Worm (Caenorhabditis elegans) whole organism, young adult: ENCODE results near the gene T02H6.5.

Source experiments
- B0019.2 ChIP-seq: fragments of 200-800 bp; sonication (Bioruptor generic); conservative IDR thresholded peaks from 2 replicates; pipeline ENCODE4 v1.3.6; 2022; ENCODE audit warnings: missing genetic modification reagents, missing genetic modification characterization, missing compliant biosample characterization
- B0261.1 ChIP-seq: sonication (generic microtip); optimal IDR thresholded peaks from 2 replicates; lab custom pipeline; 2016; ENCODE audit warnings: mild to moderate bottlenecking, missing genetic modification characterization, moderate library complexity, missing compliant biosample characterization
- C17E4.6 ChIP-seq: fragments of 200-800 bp; sonication (Bioruptor generic); IDR thresholded peaks from 2 replicates; pipeline ENCODE4 v1.3.6; 2022; ENCODE audit warnings: missing genetic modification reagents, missing genetic modification characterization, missing compliant biosample characterization
- D2030.7 ChIP-seq: fragments of 200-800 bp; sonication (Bioruptor generic); IDR thresholded peaks from 2 replicates; pipeline ENCODE4 v1.3.6; 2022; ENCODE audit warnings: missing genetic modification reagents, missing genetic modification characterization, missing compliant biosample characterization
- F33H1.4 ChIP-seq: fragments of 200-800 bp; sonication (Bioruptor generic); IDR thresholded peaks from 2 replicates; pipeline ENCODE4 v1.3.6; 2022; ENCODE audit warnings: missing genetic modification reagents, missing genetic modification characterization, missing compliant biosample characterization
- F37B4.10 ChIP-seq: fragments of 200-800 bp; sonication (Bioruptor generic); IDR thresholded peaks from 2 replicates; pipeline ENCODE4 v1.3.6; 2022; ENCODE audit warnings: missing genetic modification characterization, missing compliant biosample characterization
- F55B11.4 ChIP-seq: sonication (generic microtip); optimal IDR thresholded peaks from 2 replicates; lab custom pipeline; 2016; ENCODE audit warnings: missing compliant biosample characterization, missing genetic modification characterization, borderline replicate concordance; ENCODE audit not compliant: insufficient read depth
- F57C9.4 ChIP-seq: sonication (generic microtip); optimal IDR thresholded peaks from 2 replicates; lab custom pipeline; 2017; ENCODE audit warnings: mild to moderate bottlenecking, missing genetic modification characterization, missing compliant biosample characterization
- Y53G8AR.9 ChIP-seq: fragments of 200-800 bp; sonication (Bioruptor generic); conservative IDR thresholded peaks from 2 replicates; pipeline ENCODE4 v1.3.6; 2022; ENCODE audit warnings: missing genetic modification reagents, missing genetic modification characterization, missing compliant biosample characterization
- Y79H2A.3 ChIP-seq: fragments of 200-800 bp; sonication (Bioruptor generic); conservative IDR thresholded peaks from 2 replicates; pipeline ENCODE4 v1.3.6; 2022; ENCODE audit warnings: missing genetic modification reagents, missing genetic modification characterization, missing compliant biosample characterization
- ama-1 ChIP-seq, 3 experiments: fragments of 150-350 bp in 1 of 3; sonication (generic microtip) in 2 of 3; optimal IDR thresholded peaks; 2 replicates each; lab custom pipeline; 2014 to 2018; ENCODE audit warnings: missing biosample characterization in 2 of 3, missing genetic modification characterization in 2 of 3, missing genetic modification reagents in 2 of 3
- aptf-3 ChIP-seq: fragments of 200-800 bp; sonication (Bioruptor generic); IDR thresholded peaks from 2 replicates; pipeline ENCODE4 v1.3.6; 2022; ENCODE audit warnings: missing genetic modification characterization, missing compliant biosample characterization
- attf-3 ChIP-seq: fragments of 200-800 bp; sonication (Bioruptor generic); conservative IDR thresholded peaks from 2 replicates; pipeline ENCODE4 v1.3.6; 2022; ENCODE audit warnings: missing genetic modification reagents, missing genetic modification characterization, missing compliant biosample characterization
- attf-6 ChIP-seq: fragments of 200-800 bp; sonication (Bioruptor generic); IDR thresholded peaks from 2 replicates; pipeline ENCODE4 v1.3.6; 2022; ENCODE audit warnings: missing genetic modification reagents, missing genetic modification characterization, missing compliant biosample characterization
- bed-1 ChIP-seq: fragments of 200-800 bp; sonication (Bioruptor generic); IDR thresholded peaks from 2 replicates; pipeline ENCODE4 v1.3.6; 2022; ENCODE audit warnings: missing genetic modification reagents, missing genetic modification characterization, missing compliant biosample characterization
- ccch-3 ChIP-seq: fragments of 200-800 bp; sonication (Bioruptor generic); optimal IDR thresholded peaks from 2 replicates; lab custom pipeline; 2018; ENCODE audit warnings: mild to moderate bottlenecking, missing genetic modification characterization, missing compliant biosample characterization
- cebp-2 ChIP-seq: fragments of 200-800 bp; sonication (Bioruptor generic); IDR thresholded peaks from 2 replicates; pipeline ENCODE4 v1.3.6; 2022; ENCODE audit warnings: missing genetic modification characterization, missing compliant biosample characterization
- ceh-27 ChIP-seq: fragments of 200-800 bp; sonication (Bioruptor generic); optimal IDR thresholded peaks from 2 replicates; lab custom pipeline; 2018; ENCODE audit warnings: mild to moderate bottlenecking, missing genetic modification characterization, moderate library complexity, missing compliant biosample characterization
- ceh-58 ChIP-seq: fragments of 200-800 bp; sonication (Bioruptor generic); IDR thresholded peaks from 2 replicates; pipeline ENCODE4 v1.3.6; 2022; ENCODE audit warnings: missing genetic modification characterization, missing compliant biosample characterization
- ceh-91 ChIP-seq: fragments of 200-800 bp; sonication (Bioruptor generic); IDR thresholded peaks from 2 replicates; pipeline ENCODE4 v1.3.6; 2022; ENCODE audit warnings: missing genetic modification reagents, missing genetic modification characterization, missing compliant biosample characterization
- egl-18 ChIP-seq: fragments of 200-800 bp; sonication (Bioruptor generic); IDR thresholded peaks from 2 replicates; pipeline ENCODE4 v1.3.6; 2022; ENCODE audit warnings: missing genetic modification reagents, missing genetic modification characterization, missing compliant biosample characterization
- him-1 ChIP-seq: sonication (generic microtip); optimal IDR thresholded peaks from 2 replicates; lab custom pipeline; 2016; ENCODE audit warnings: missing genotype, missing genetic modification reagents, missing genetic modification characterization, missing compliant biosample characterization
- hlh-12 ChIP-seq: sonication (generic microtip); optimal IDR thresholded peaks from 2 replicates; lab custom pipeline; 2016; ENCODE audit warnings: missing genetic modification characterization, missing compliant biosample characterization
- lin-26 ChIP-seq: fragments of 200-800 bp; sonication (Bioruptor generic); IDR thresholded peaks from 2 replicates; pipeline ENCODE4 v1.3.6; 2022; ENCODE audit warnings: missing genetic modification reagents, missing genetic modification characterization, missing compliant biosample characterization
- lin-35 ChIP-seq, 3 experiments: fragments of 150-350 bp in 2 of 3; sonication (generic microtip) in 1 of 3; optimal IDR thresholded peaks; 2 replicates each; lab custom pipeline; 2014 to 2018; ENCODE audit warnings: missing biosample characterization in 3 of 3, missing genetic modification characterization in 3 of 3, missing genetic modification reagents in 3 of 3
- lir-1 ChIP-seq: fragments of 200-800 bp; sonication (Bioruptor generic); conservative IDR thresholded peaks from 2 replicates; pipeline ENCODE4 v1.3.6; 2022; ENCODE audit warnings: missing genetic modification reagents, missing genetic modification characterization, missing compliant biosample characterization
- lsy-27 ChIP-seq: sonication (generic microtip); optimal IDR thresholded peaks from 2 replicates; lab custom pipeline; 2017; ENCODE audit warnings: missing genetic modification characterization, mild to moderate bottlenecking, missing compliant biosample characterization, antibody characterized with exemption, missing genotype, borderline replicate concordance; ENCODE audit not compliant: insufficient read depth
- madf-3 ChIP-seq: fragments of 200-800 bp; sonication (Bioruptor generic); IDR thresholded peaks from 2 replicates; pipeline ENCODE4 v1.3.6; 2022; ENCODE audit warnings: missing genetic modification reagents, missing genetic modification characterization, missing compliant biosample characterization
- madf-8 ChIP-seq: fragments of 200-800 bp; sonication (Bioruptor generic); conservative IDR thresholded peaks from 2 replicates; pipeline ENCODE4 v1.3.6; 2022; ENCODE audit warnings: missing genetic modification reagents, missing genetic modification characterization, missing compliant biosample characterization
- mes-4 ChIP-seq: sonication (generic microtip); optimal IDR thresholded peaks from 2 replicates; lab custom pipeline; 2016; ENCODE audit warnings: missing genotype, missing genetic modification characterization, missing compliant biosample characterization
- nfya-1 ChIP-seq: sonication (generic microtip); optimal IDR thresholded peaks from 2 replicates; lab custom pipeline; 2017; ENCODE audit warnings: antibody characterized with exemption, missing compliant biosample characterization, missing genetic modification characterization, borderline replicate concordance; ENCODE audit not compliant: insufficient read depth
- nfyb-1 ChIP-seq: fragments of 200-800 bp; sonication (Bioruptor generic); IDR thresholded peaks from 2 replicates; pipeline ENCODE4 v1.3.6; 2022; ENCODE audit warnings: missing genetic modification reagents, missing genetic modification characterization, missing compliant biosample characterization
- nhr-120 ChIP-seq: fragments of 200-800 bp; sonication (Bioruptor generic); IDR thresholded peaks from 2 replicates; pipeline ENCODE4 v1.3.6; 2022; ENCODE audit warnings: missing genetic modification characterization, missing compliant biosample characterization
- pbrm-1 ChIP-seq: fragments of 200-800 bp; sonication (Bioruptor generic); IDR thresholded peaks from 2 replicates; pipeline ENCODE4 v1.3.6; 2022; ENCODE audit warnings: missing genetic modification reagents, missing genetic modification characterization, missing compliant biosample characterization
- repo-1 ChIP-seq: sonication (generic microtip); optimal IDR thresholded peaks from 2 replicates; lab custom pipeline; 2017; ENCODE audit warnings: mild to moderate bottlenecking, missing genetic modification characterization, missing compliant biosample characterization
- sea-2 ChIP-seq: fragments of 200-800 bp; sonication (Bioruptor generic); IDR thresholded peaks from 2 replicates; pipeline ENCODE4 v1.3.6; 2022; ENCODE audit warnings: missing genetic modification characterization, missing compliant biosample characterization
- snpc-1.3 ChIP-seq: sonication (generic microtip); optimal IDR thresholded peaks from 2 replicates; lab custom pipeline; 2017; ENCODE audit warnings: missing genetic modification characterization, mild to moderate bottlenecking, missing compliant biosample characterization, antibody characterized with exemption, moderate library complexity, missing genotype, missing genetic modification reagents; ENCODE audit not compliant: insufficient read depth
- tlf-1 ChIP-seq: fragments of 200-800 bp; sonication (Bioruptor generic); optimal IDR thresholded peaks from 2 replicates; lab custom pipeline; 2018; ENCODE audit warnings: mild to moderate bottlenecking, missing genetic modification characterization, missing compliant biosample characterization
- zfh-2 ChIP-seq: fragments of 200-800 bp; sonication (Bioruptor generic); conservative IDR thresholded peaks from 2 replicates; pipeline ENCODE4 v1.3.6; 2022; ENCODE audit warnings: missing genetic modification reagents, missing genetic modification characterization, missing compliant biosample characterization
- ztf-25 ChIP-seq: fragments of 200-800 bp; sonication (Bioruptor generic); IDR thresholded peaks from 2 replicates; pipeline ENCODE4 v1.3.6; 2022; ENCODE audit warnings: missing genetic modification reagents, missing genetic modification characterization, missing compliant biosample characterization
- ztf-28 ChIP-seq: fragments of 200-800 bp; sonication (Bioruptor generic); IDR thresholded peaks from 2 replicates; pipeline ENCODE4 v1.3.6; 2022; ENCODE audit warnings: missing genetic modification reagents, missing genetic modification characterization, missing compliant biosample characterization
- ztf-6 ChIP-seq: fragments of 200-800 bp; sonication (Bioruptor generic); IDR thresholded peaks from 2 replicates; pipeline ENCODE4 v1.3.6; 2022; ENCODE audit warnings: missing genetic modification reagents, missing genetic modification characterization, missing compliant biosample characterization

T02H6.5 gene

DNA sequence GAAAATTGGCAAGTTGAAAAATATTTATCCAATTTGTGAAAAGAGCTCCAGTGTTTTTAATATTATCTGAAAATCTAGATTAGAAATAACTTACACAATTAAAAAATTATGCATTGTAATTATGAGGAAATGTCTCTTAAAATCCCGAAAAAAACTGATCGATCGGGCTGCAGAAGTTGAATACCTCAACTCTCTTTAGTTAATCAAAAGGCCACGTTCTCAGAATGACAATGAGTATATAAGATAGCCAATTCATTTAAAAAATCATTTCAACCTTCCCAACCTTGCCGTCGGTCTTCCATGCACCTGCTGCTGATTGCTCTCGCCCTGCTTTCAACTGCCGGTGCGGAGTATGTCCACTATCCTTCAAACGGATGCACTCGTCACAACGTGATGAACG is 4.8 kb downstream of the T02H6.5 start, which contains the start of gene T02H6.4:
Gene T02H6.4, plus strand, starts transcription at position 301 of the 400 bp plus-strand sequence.
- TF ChIP-seq him-1 (no peak), lsy-27 (tag; lab: Kevin White, UChicago) (no peak), snpc-1.3 (tag; lab: Kevin White, UChicago) (no peak), lin-35 (GFP tag; optimal IDR thresholded peaks at IDR 0.05; lab: Kevin White, UChicago) (no peak), bed-1 (GFP tag; lab: Robert Waterston, UW) (no peak), zfh-2 (GFP tag; lab: Robert Waterston, UW) (no peak), tlf-1 (GFP tag; lab: Kevin White, UChicago) (no peak), mes-4 (tag; lab: Kevin White, UChicago) (no peak), ccch-3 (GFP tag; lab: Kevin White, UChicago) (no peak)

ce11 chrII:691550-691949 is 6.6 kb downstream of the T02H6.5 start, which contains the start of gene T02H6.3:
Gene T02H6.3, plus strand, starts transcription at chrII:691850.
- TF ChIP-seq F55B11.4 (tag; lab: Kevin White, UChicago) (no peak), nfya-1 (tag; lab: Kevin White, UChicago) (no peak), ceh-58 (GFP tag; lab: Robert Waterston, UW) (no peak), Y53G8AR.9 (no peak), ceh-27 (GFP tag; lab: Kevin White, UChicago) (no peak), F57C9.4 (tag; lab: Kevin White, UChicago) (no peak), Y79H2A.3 (no peak), F33H1.4 (no peak), hlh-12 (tag; lab: Kevin White, UChicago) (no peak), madf-8 (no peak), pbrm-1 (GFP tag; lab: Robert Waterston, UW) (no peak), repo-1 (no peak), D2030.7 (GFP tag; lab: Robert Waterston, UW) (no peak), B0261.1 (tag; lab: Kevin White, UChicago) (no peak), ama-1 (optimal IDR thresholded peaks at IDR 0.05; lab: Kevin White, UChicago) (no peak), ama-1 (GFP tag; optimal IDR thresholded peaks at IDR 0.05; lab: Kevin White, UChicago) (no peak)

DNA sequence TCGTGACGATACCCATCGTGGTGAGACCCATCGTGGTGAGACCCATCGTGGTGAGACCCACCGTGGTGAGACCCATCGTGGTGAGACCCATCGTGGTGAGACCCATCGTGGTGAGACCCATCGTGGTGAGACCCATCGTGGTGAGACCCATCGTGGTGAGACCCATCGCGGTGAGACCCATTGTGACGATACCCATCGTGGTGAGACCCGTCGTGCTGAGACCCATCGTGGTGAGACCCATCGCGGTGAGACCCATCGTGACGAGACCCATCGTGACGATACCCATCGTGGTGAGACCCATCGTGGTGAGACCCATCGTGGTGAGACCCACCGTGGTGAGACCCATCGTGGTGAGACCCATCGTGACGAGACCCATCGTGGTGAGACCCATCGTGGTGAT is 10.2 kb downstream of the T02H6.5 start:
- TF ChIP-seq aptf-3 (GFP tag; lab: Robert Waterston, UW) = peak; percentile 91
- TF ChIP-seq cebp-2 (GFP tag; lab: Robert Waterston, UW) = peak; percentile 58; the same call in 1 of the 2 replicates
- 0 out of 2 replicates have a peak, but pooled peaks have one; percentile 42 for TF ChIP-seq C17E4.6 (GFP tag; lab: Robert Waterston, UW)
- 0 out of 2 replicates have a peak, but pooled peaks have one; percentile 53 for TF ChIP-seq attf-3 (GFP tag; lab: Robert Waterston, UW)
- 0 out of 2 replicates have a peak, but pooled peaks have one; percentile 19 for TF ChIP-seq lir-1
- peak; percentile 54; the same call in 1 of the 2 replicates for TF ChIP-seq ztf-6 (GFP tag; lab: Robert Waterston, UW)
- TF ChIP-seq D2030.7 (GFP tag; lab: Robert Waterston, UW) = peak; percentile 54
- TF ChIP-seq B0019.2 (GFP tag; lab: Robert Waterston, UW) = 0 out of 2 replicates have a peak, but pooled peaks have one; percentile 32
- peak; percentile 52; the same call in 1 of the 2 replicates for TF ChIP-seq attf-6 (GFP tag; lab: Robert Waterston, UW)
- peak; percentile 81 for TF ChIP-seq ztf-25 (GFP tag; lab: Robert Waterston, UW)
- TF ChIP-seq madf-8 = peak; percentile 22; the same call in 1 of the 2 replicates
- TF ChIP-seq Y79H2A.3 = peak; percentile 52; the same call in 1 of the 2 replicates
- TF ChIP-seq ztf-28 (GFP tag; lab: Robert Waterston, UW) = peak; percentile 86
- peak; percentile 93; the same call in 1 of the 2 replicates for TF ChIP-seq bed-1 (GFP tag; lab: Robert Waterston, UW)
- peak; percentile 90; the same call in 1 of the 2 replicates for TF ChIP-seq F37B4.10 (GFP tag; lab: Robert Waterston, UW)
- 0 out of 2 replicates have a peak, but pooled peaks have one; percentile 30 for TF ChIP-seq pbrm-1 (GFP tag; lab: Robert Waterston, UW)
- TF ChIP-seq ceh-91 (GFP tag; lab: Robert Waterston, UW) = peak; percentile 72; the same call in 1 of the 2 replicates
- peak; percentile 68 for TF ChIP-seq nfyb-1
- peak; percentile 72; the same call in 1 of the 2 replicates for TF ChIP-seq sea-2
- TF ChIP-seq egl-18 = 0 out of 2 replicates have a peak, but pooled peaks have one; percentile 37
- TF ChIP-seq ceh-58 (GFP tag; lab: Robert Waterston, UW) = peak; percentile 74; the same call in 1 of the 2 replicates
- peak; percentile 77 for TF ChIP-seq F33H1.4
- 0 out of 2 replicates have a peak, but pooled peaks have one; percentile 75 for TF ChIP-seq nhr-120 (GFP tag; lab: Robert Waterston, UW)
- TF ChIP-seq lin-26 (GFP tag; lab: Robert Waterston, UW) = 0 out of 2 replicates have a peak, but pooled peaks have one; percentile 56
- TF ChIP-seq madf-3 (GFP tag; lab: Robert Waterston, UW) = peak; percentile 76
- TF ChIP-seq, all 124 proteins: peak for 25; not testable (repeated sequence) for 99
